Fruit fly (Drosophila melanogaster): ENCODE data around the gene CG15317.

The CG15317 gene

DNA sequence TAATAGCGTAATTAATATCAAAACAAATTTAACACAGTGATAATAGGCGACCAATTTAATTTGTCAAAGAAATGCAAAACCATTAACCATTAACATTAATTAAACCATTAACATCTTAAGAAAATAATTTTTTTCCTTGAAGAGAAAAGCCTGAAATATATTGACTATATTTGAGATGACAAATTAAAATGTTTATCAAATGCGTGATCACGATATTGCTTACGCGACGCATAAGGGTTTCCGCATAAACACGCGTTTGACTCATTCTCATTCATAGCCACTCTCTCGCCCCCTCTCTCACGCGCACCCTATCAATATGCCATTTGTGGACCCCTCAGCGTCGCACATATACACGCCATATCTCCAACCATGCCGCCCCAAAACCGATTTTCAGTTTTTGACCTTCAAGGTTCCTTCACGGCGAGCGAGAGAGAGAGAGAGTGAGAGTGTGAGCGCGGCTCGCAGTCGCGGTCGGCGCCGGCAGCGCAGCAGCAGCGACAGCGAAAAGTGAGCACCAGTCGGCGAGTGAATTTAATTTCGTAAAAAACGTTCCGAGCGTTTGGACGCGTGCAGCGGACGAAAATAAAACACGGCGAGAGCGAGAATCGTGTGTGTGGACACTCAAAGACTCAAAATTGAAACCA, 29.1 kb upstream of the CG15317 start, which contains the start of gene Hex-A (continued):
- TF ChIP-seq Sry-β (GFP tag; optimal IDR thresholded peaks at IDR 0.05) (peak; percentile 36), Camta (GFP tag; optimal IDR thresholded peaks at IDR 0.05) (peak; percentile 95), CG11696 (GFP tag; IDR thresholded peaks at IDR 0.05) (peak; percentile 69), CG7357 (GFP tag; IDR thresholded peaks at IDR 0.05) (peak; percentile 85), Meics (GFP tag; optimal IDR thresholded peaks at IDR 0.05) (peak; percentile 98), nom (GFP tag; optimal IDR thresholded peaks at IDR 0.05) (peak; percentile 95), her (GFP tag; optimal IDR thresholded peaks at IDR 0.05) (peak; percentile 89), ash1 (GFP tag; optimal IDR thresholded peaks at IDR 0.05) (peak; percentile 64), ftz-f1 (GFP tag; optimal IDR thresholded peaks at IDR 0.05) (peak; percentile 99), CG14014 (GFP tag; IDR thresholded peaks at IDR 0.05) (peak; percentile 92), MESR4 (GFP tag; optimal IDR thresholded peaks at IDR 0.05) (peak; percentile 23), Hr39 (optimal IDR thresholded peaks at IDR 0.05) (no peak), salm (tag; optimal IDR thresholded peaks at IDR 0.05) (peak; percentile 96), amos (GFP tag; IDR thresholded peaks at IDR 0.05; ENCODE audit: partially characterized antibody) (peak; percentile 14; the same call in 1 of the 2 replicates), vvl (GFP tag; IDR thresholded peaks at IDR 0.05) (peak; percentile 91), dan (GFP tag; IDR thresholded peaks at IDR 0.05) (no peak), so (GFP tag; IDR thresholded peaks at IDR 0.05) (peak; percentile 94), wor (GFP tag; IDR thresholded peaks at IDR 0.05) (peak; percentile 85), shn (GFP tag; optimal IDR thresholded peaks at IDR 0.05) (peak; percentile 88), gcm (GFP tag; optimal IDR thresholded peaks at IDR 0.05) (peak; percentile 97), zen2 (GFP tag; IDR thresholded peaks at IDR 0.05; ENCODE audit: partially characterized antibody) (no peak; the same call in 2 of the 3 replicates), MTF-1 (GFP tag; optimal IDR thresholded peaks at IDR 0.05; ENCODE audit: borderline replicate concordance) (peak; percentile 86), scrt (GFP tag; optimal IDR thresholded peaks at IDR 0.05) (peak; percentile 97), hb (GFP tag; IDR thresholded peaks at IDR 0.05; ENCODE audit: partially characterized antibody) (no peak), CG8765 (GFP tag; IDR thresholded peaks at IDR 0.05) (peak; percentile 62; the same call in 1 of the 2 replicates), CG30403 (GFP tag; optimal IDR thresholded peaks at IDR 0.05) (peak; percentile 97), lov (optimal IDR thresholded peaks at IDR 0.05) (no peak), lov (GFP tag; IDR thresholded peaks at IDR 0.05) (peak; percentile 80), CG7271 (tag; optimal IDR thresholded peaks at IDR 0.05) (peak; percentile 67), Gug (GFP tag; IDR thresholded peaks at IDR 0.05) (peak; percentile 75), CG3065 (GFP tag; optimal IDR thresholded peaks at IDR 0.05) (peak; percentile 34), CG6689 (GFP tag; IDR thresholded peaks at IDR 0.05) (peak; percentile 90), zen (tag; optimal IDR thresholded peaks at IDR 0.05) (peak; percentile 90), CG17186 (GFP tag; optimal IDR thresholded peaks at IDR 0.05) (peak; percentile 75), CG11456 (GFP tag; IDR thresholded peaks at IDR 0.05) (peak; percentile 89), lola (GFP tag; optimal IDR thresholded peaks at IDR 0.05) (peak in 1 of 3 experiments; percentile 96), jigr1 (GFP tag; IDR thresholded peaks at IDR 0.05) (peak; percentile 67; the same call in 2 of the 3 replicates), CG1832 (GFP tag; optimal IDR thresholded peaks at IDR 0.05) (peak; percentile 39), CG31388 (GFP tag; optimal IDR thresholded peaks at IDR 0.05) (peak; percentile 74), CG1792 (GFP tag; optimal IDR thresholded peaks at IDR 0.05) (peak; percentile 88), Dll (GFP tag; IDR thresholded peaks at IDR 0.05; ENCODE audit: partially characterized antibody) (no peak), CG16813 (GFP tag; IDR thresholded peaks at IDR 0.05; ENCODE audit: partially characterized antibody) (no peak), pfk (GFP tag; optimal IDR thresholded peaks at IDR 0.05) (peak; percentile 65), tll (GFP tag; optimal IDR thresholded peaks at IDR 0.05) (peak in 1 of 2 experiments; percentile 52), Sox100B (GFP tag; optimal IDR thresholded peaks at IDR 0.05) (peak; percentile 99), ERR (GFP tag; optimal IDR thresholded peaks at IDR 0.05) (peak; percentile 99), CG31441 (GFP tag; IDR thresholded peaks at IDR 0.05) (peak; percentile 93), Poxn (GFP tag; IDR thresholded peaks at IDR 0.05) (peak; percentile 59), fd3F (GFP tag; optimal IDR thresholded peaks at IDR 0.05) (peak; percentile 96)

All from whole organism, embryonic.